Fruit fly (Drosophila melanogaster): Measurements from ENCODE around the gene ETHR.

- TF ChIP-seq sv (GFP tag; optimal IDR thresholded peaks at IDR 0.05) (no peak), OdsH (GFP tag; optimal IDR thresholded peaks at IDR 0.05) (no peak)
Observed at dm6 chr3R:21254296-21254695, 7.5 kb downstream of the ETHR start.
